Fruit fly (Drosophila melanogaster): ENCODE results near the gene CG7824.
A peak's percentile ranks its signal among the peaks of the same experiment; 100 is the strongest.

- TF ChIP-seq Ets98B (GFP tag; IDR thresholded peaks at IDR 0.05): peak; percentile 36
- TF ChIP-seq EcR (GFP tag; optimal IDR thresholded peaks at IDR 0.05): no peak
- no peak for TF ChIP-seq Snoo (tag; optimal IDR thresholded peaks at IDR 0.05)
- no peak; the same call in 1 of the 2 replicates for TF ChIP-seq CG32121 (GFP tag; IDR thresholded peaks at IDR 0.05)
- no peak for TF ChIP-seq rn (GFP tag; IDR thresholded peaks at IDR 0.05)
- no peak for TF ChIP-seq CG17806 (tag; optimal IDR thresholded peaks at IDR 0.05)
- no peak for TF ChIP-seq gl (tag; optimal IDR thresholded peaks at IDR 0.05)
- peak; percentile 31 for TF ChIP-seq CG15710 (tag; optimal IDR thresholded peaks at IDR 0.05)
- TF ChIP-seq Pif1A (GFP tag; optimal IDR thresholded peaks at IDR 0.05): no peak
- TF ChIP-seq CG13204 (GFP tag; optimal IDR thresholded peaks at IDR 0.05): no peak
- 0 out of 3 replicates have a peak, but pooled peaks have one; percentile 18 for TF ChIP-seq fd96Ca (GFP tag; IDR thresholded peaks at IDR 0.05)
- peak; percentile 13 for TF ChIP-seq CG34367 (tag; optimal IDR thresholded peaks at IDR 0.05)
- TF ChIP-seq Pif1B (GFP tag; optimal IDR thresholded peaks at IDR 0.05): no peak
- TF ChIP-seq CG9948 (tag; optimal IDR thresholded peaks at IDR 0.05): peak; percentile 0
These were observed 1.0 kb upstream of the CG7824 start for dm6 chr3R:29859763-29860162.
